Worm (Caenorhabditis elegans) whole organism, young adult: Measurements from ENCODE around the gene srw-21.

Experiments
- F10E7.11 ChIP-seq: sonication (generic microtip); optimal IDR thresholded peaks from 2 replicates; lab custom pipeline; 2017; ENCODE audit warnings: mild to moderate bottlenecking, missing genetic modification characterization, moderate library complexity, missing compliant biosample characterization
- atf-7 ChIP-seq: sonication (generic microtip); optimal IDR thresholded peaks from 2 replicates; lab custom pipeline; 2017; ENCODE audit warnings: mild to moderate bottlenecking, missing genetic modification characterization, missing compliant biosample characterization
- attf-3 ChIP-seq: fragments of 200-800 bp; sonication (Bioruptor generic); conservative IDR thresholded peaks from 2 replicates; pipeline ENCODE4 v1.3.6; 2022; ENCODE audit warnings: missing genetic modification reagents, missing genetic modification characterization, missing compliant biosample characterization
- chd-7 ChIP-seq: sonication (generic microtip); optimal IDR thresholded peaks from 2 replicates; lab custom pipeline; 2016; ENCODE audit warnings: mild to moderate bottlenecking, missing genetic modification characterization, moderate library complexity, missing compliant biosample characterization
- hlh-26 ChIP-seq: fragments of 200-800 bp; sonication (Bioruptor generic); conservative IDR thresholded peaks from 2 replicates; pipeline ENCODE4 v1.3.6; 2022; ENCODE audit warnings: missing genetic modification reagents, missing genetic modification characterization, missing compliant biosample characterization
- hmg-20 ChIP-seq: fragments of 200-800 bp; sonication (Bioruptor generic); IDR thresholded peaks from 2 replicates; pipeline ENCODE4 v1.3.6; 2022; ENCODE audit warnings: missing genetic modification reagents, missing genetic modification characterization, missing compliant biosample characterization
- hsf-1 ChIP-seq: fragments of 200-800 bp; sonication (Bioruptor generic); IDR thresholded peaks from 2 replicates; pipeline ENCODE4 v1.3.6; 2022; ENCODE audit warnings: missing genetic modification reagents, missing genetic modification characterization, missing compliant biosample characterization
- pbrm-1 ChIP-seq: fragments of 200-800 bp; sonication (Bioruptor generic); IDR thresholded peaks from 2 replicates; pipeline ENCODE4 v1.3.6; 2022; ENCODE audit warnings: missing genetic modification reagents, missing genetic modification characterization, missing compliant biosample characterization
- pha-4 ChIP-seq: fragments of 150-350 bp; sonication (generic microtip); optimal IDR thresholded peaks from 2 replicates; lab custom pipeline; 2014; ENCODE audit warnings: missing biosample characterization, missing genetic modification reagents, missing genetic modification characterization
- repo-1 ChIP-seq: sonication (generic microtip); optimal IDR thresholded peaks from 2 replicates; lab custom pipeline; 2017; ENCODE audit warnings: mild to moderate bottlenecking, missing genetic modification characterization, missing compliant biosample characterization
- snpc-4 ChIP-seq, 5 experiments: fragments of 150-350 bp in 1 of 5; sonication (generic microtip) in 4 of 5; optimal IDR thresholded peaks; 2 replicates each; lab custom pipeline; 2014 to 2018; ENCODE audit warnings: missing genetic modification characterization in 5 of 5, missing biosample characterization in 3 of 5, antibody characterized with exemption in 2 of 5, mild to moderate bottlenecking in 2 of 5, missing compliant biosample characterization in 2 of 5, missing genotype in 2 of 5, moderate library complexity in 2 of 5, missing genetic modification reagents in 1 of 5
- unc-130 ChIP-seq: sonication (generic microtip); optimal IDR thresholded peaks from 2 replicates; lab custom pipeline; 2016; ENCODE audit warnings: missing genetic modification reagents, missing genetic modification characterization, missing compliant biosample characterization
- unc-62 ChIP-seq: fragments of 150-350 bp; optimal IDR thresholded peaks from 2 replicates; lab custom pipeline; 2014; ENCODE audit warnings: missing biosample characterization, missing genetic modification reagents, missing genetic modification characterization
- ztf-3 ChIP-seq: fragments of 200-800 bp; sonication (Bioruptor generic); optimal IDR thresholded peaks from 2 replicates; lab custom pipeline; 2018; ENCODE audit warnings: mild to moderate bottlenecking, missing genetic modification characterization, missing compliant biosample characterization

- no peak for TF ChIP-seq snpc-4 (GFP tag; optimal IDR thresholded peaks at IDR 0.05; lab: Kevin White, UChicago)
- TF ChIP-seq snpc-4 (tag; optimal IDR thresholded peaks at IDR 0.05; lab: Kevin White, UChicago) = no peak
- no peak for TF ChIP-seq pbrm-1
- TF ChIP-seq unc-130 = no peak
- TF ChIP-seq pha-4 = no peak
- TF ChIP-seq hsf-1 (GFP tag; lab: Robert Waterston, UW) = no peak
- no peak for TF ChIP-seq unc-62 (GFP tag; lab: Kevin White, UChicago)
- TF ChIP-seq hmg-20 (GFP tag; lab: Robert Waterston, UW) = no peak
- no peak for TF ChIP-seq repo-1
- no peak for TF ChIP-seq atf-7 (tag; lab: Kevin White, UChicago)
- TF ChIP-seq F10E7.11 (tag; lab: Kevin White, UChicago) = no peak
- TF ChIP-seq attf-3 = no peak
- no peak for TF ChIP-seq hlh-26 (GFP tag; lab: Robert Waterston, UW)
- no peak for TF ChIP-seq chd-7 (tag; lab: Kevin White, UChicago)
- TF ChIP-seq ztf-3 (GFP tag; lab: Kevin White, UChicago) = no peak
Measured at ce11 chrV:15536320-15536719, 48.5 kb downstream of the srw-21 start, which contains the start of gene F21A3.4.
